Worm (Caenorhabditis elegans): ENCODE data around the gene F39G3.4.
"Not testable (repeated sequence)": the region's sequence is repeated elsewhere in the genome, so short reads cannot be mapped to it uniquely, and the experiment has no call there.

F39G3.4 gene

ce11 chrV:4760674-4761073 lies 36.1 kb downstream of the F39G3.4 start, which contains the start of gene bgnt-1.4:
TSS of gene bgnt-1.4 (plus strand) at chrV:4760974.
- TF ChIP-seq rnt-1, lsy-2, tlp-1 (tag; optimal IDR thresholded peaks at IDR 0.05): not testable (repeated sequence)

ce11 chrV:4766501-4766900 lies 41.9 kb downstream of the F39G3.4 start, which contains the start of gene C18G1.8:
TSS of gene C18G1.8 (minus strand) at chrV:4766601.
- TF ChIP-seq elt-3 (tag; optimal IDR thresholded peaks at IDR 0.05) (no peak), blmp-1 (tag; optimal IDR thresholded peaks at IDR 0.05) (no peak), lin-13 (GFP tag; optimal IDR thresholded peaks at IDR 0.05) (no peak), grh-1 (GFP tag; IDR thresholded peaks at IDR 0.05) (no peak), ztf-4 (tag; optimal IDR thresholded peaks at IDR 0.05) (no peak), aha-1 (tag; optimal IDR thresholded peaks at IDR 0.05) (no peak), hlh-17 (GFP tag; optimal IDR thresholded peaks at IDR 0.05; ENCODE audit: borderline replicate concordance) (no peak), fkh-10 (GFP tag; optimal IDR thresholded peaks at IDR 0.05) (no peak), snpc-4 (tag; optimal IDR thresholded peaks at IDR 0.05) (no peak), unc-130 (tag; optimal IDR thresholded peaks at IDR 0.05) (no peak)

ce11 chrV:4769633-4770032 lies 45.1 kb downstream of the F39G3.4 start, which contains the start of gene C18G1.9:
TSS of gene C18G1.9 (minus strand) at chrV:4769733.
- TF ChIP-seq snu-23 (GFP tag; optimal IDR thresholded peaks at IDR 0.05) (no peak), unc-130 (tag; optimal IDR thresholded peaks at IDR 0.05) (no peak)

- TF ChIP-seq elt-2 (tag; optimal IDR thresholded peaks at IDR 0.05) (peak; percentile 29), sptf-1 (tag; optimal IDR thresholded peaks at IDR 0.05) (no peak), aly-2 (tag; optimal IDR thresholded peaks at IDR 0.05) (no peak), ztf-4 (tag; optimal IDR thresholded peaks at IDR 0.05) (no peak), lin-35 (GFP tag; optimal IDR thresholded peaks at IDR 0.05) (peak in 1 of 2 experiments; percentile 10), fos-1 (tag; optimal IDR thresholded peaks at IDR 0.05) (no peak), hlh-17 (GFP tag; optimal IDR thresholded peaks at IDR 0.05; ENCODE audit: borderline replicate concordance) (no peak)
These were observed 45.9 kb downstream of the F39G3.4 start, which contains the start of gene elt-7 for ce11 chrV:4770408-4770947. TSS of gene elt-7 (plus strand) at chrV:4770670.

DNA sequence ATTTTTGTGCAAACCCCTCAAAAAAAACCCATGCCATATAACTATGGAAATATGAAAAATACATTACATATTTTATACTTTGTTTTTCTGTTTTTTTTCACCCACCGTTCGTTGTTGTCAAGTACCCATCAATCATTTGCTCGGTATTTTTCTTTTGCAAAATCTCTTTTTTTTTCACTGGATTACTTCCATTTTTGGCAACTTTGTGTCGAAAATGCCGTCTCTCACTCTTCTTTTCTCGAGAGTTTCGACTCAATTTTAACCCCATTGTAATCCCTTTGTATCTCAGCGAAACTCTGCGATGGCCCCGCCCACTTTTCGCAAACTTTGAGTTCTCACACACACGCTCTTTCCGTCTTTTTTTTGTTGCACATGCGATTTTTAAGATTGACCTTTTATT lies 50.6 kb downstream of the F39G3.4 start:
- TF ChIP-seq irx-1 (tag; optimal IDR thresholded peaks at IDR 0.05) (no peak), isw-1 (GFP tag; IDR thresholded peaks at IDR 0.05) (no peak), skn-1 (tag; optimal IDR thresholded peaks at IDR 0.05) (no peak), tbx-2 (tag; optimal IDR thresholded peaks at IDR 0.05) (no peak), ztf-11 (tag; optimal IDR thresholded peaks at IDR 0.05) (no peak), unc-30 (tag; optimal IDR thresholded peaks at IDR 0.05) (peak; percentile 47), ceh-8 (GFP tag; optimal IDR thresholded peaks at IDR 0.05) (no peak), zip-4 (GFP tag; optimal IDR thresholded peaks at IDR 0.05) (no peak), zag-1 (tag; optimal IDR thresholded peaks at IDR 0.05) (no peak), nhr-47 (tag; optimal IDR thresholded peaks at IDR 0.05) (no peak), unc-98 (GFP tag; IDR thresholded peaks at IDR 0.05) (no peak), lin-14 (GFP tag; optimal IDR thresholded peaks at IDR 0.05) (peak; percentile 24), ceh-82 (tag; optimal IDR thresholded peaks at IDR 0.05) (no peak), C34B4.2 (tag; optimal IDR thresholded peaks at IDR 0.05) (no peak), nhr-237 (tag; optimal IDR thresholded peaks at IDR 0.05) (no peak), egl-13 (tag; optimal IDR thresholded peaks at IDR 0.05) (no peak)
